Fruit fly (Drosophila melanogaster) whole organism, prepupa: ENCODE data around the gene Capa.

Experiments
- CG11902 ChIP-seq: fragments of 200-800 bp; sonication (Bioruptor generic); optimal IDR thresholded peaks from 3 replicates; lab custom pipeline; 2016; ENCODE audit warnings: missing biosample characterization, missing genetic modification characterization
- Eip78C ChIP-seq: fragments of 200-800 bp; sonication (Bioruptor generic); peaks from one replicate; lab custom pipeline; 2016; ENCODE audit warnings: missing biosample characterization, missing genetic modification characterization
- Hr38 ChIP-seq: sonication (Bioruptor generic); optimal IDR thresholded peaks from 2 replicates; lab custom pipeline; 2016; ENCODE audit warnings: missing biosample characterization, missing genetic modification characterization
- Hr4 ChIP-seq: fragments of 200-800 bp; sonication (Bioruptor generic); optimal IDR thresholded peaks from 3 replicates; lab custom pipeline; 2016; ENCODE audit warnings: missing biosample characterization, missing genetic modification characterization

DNA sequence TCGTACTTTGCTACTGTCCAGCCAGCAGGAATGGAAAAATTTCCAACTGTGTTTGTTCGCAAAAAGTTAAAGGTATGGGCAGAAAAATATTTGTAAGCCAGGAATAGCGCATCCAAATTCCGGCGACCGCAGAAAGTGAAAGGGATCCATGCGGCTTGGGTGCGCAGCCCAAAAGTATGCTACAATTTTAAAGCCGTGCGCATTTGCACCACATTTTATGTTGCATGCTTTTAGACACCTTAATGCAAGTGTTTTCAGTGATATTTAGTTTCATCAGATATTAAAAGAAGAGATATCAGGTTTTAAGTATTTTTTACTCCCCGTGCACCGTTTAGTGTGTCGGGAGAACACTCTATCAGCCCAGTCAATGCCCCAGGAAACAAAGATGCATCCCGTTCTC lies 49.0 kb upstream of the Capa start:
- TF ChIP-seq CG11902 (no peak), Hr4 (no peak), Hr38 (GFP tag; lab: Kevin White, UChicago) (no peak), Eip78C (GFP tag; lab: Kevin White, UChicago) (no peak)
